Worm (Caenorhabditis elegans): ENCODE measurements around the gene R07G3.8.

DNA sequence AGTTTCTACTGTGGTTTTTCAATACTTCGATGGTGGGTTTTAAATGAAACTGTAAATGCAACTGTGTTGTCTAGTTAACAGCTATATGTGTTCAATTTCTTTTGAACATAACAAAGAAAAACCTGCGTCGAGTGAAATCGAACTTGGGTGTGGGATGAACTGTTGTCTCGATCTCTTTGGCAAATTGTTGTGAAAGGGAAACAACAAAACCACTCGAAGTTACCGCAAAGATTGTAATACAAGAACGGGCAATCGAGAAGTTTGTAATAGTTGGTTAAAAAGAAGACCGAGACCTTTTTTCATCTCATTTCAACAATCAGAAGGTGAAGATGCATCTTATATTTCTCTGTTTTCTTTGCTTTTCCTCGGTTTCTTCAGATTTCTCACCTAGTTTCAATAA lies 12.4 kb downstream of the R07G3.8 start, which contains the start of gene lips-17:
- TF ChIP-seq W03F9.2 (tag; optimal IDR thresholded peaks at IDR 0.05) (no peak), him-1 (tag; optimal IDR thresholded peaks at IDR 0.05) (no peak)
